Fruit fly (Drosophila melanogaster) whole organism, embryonic: ENCODE results near the gene Obp19d.

Experiments
- Antp ChIP-seq: fragments of 200-800 bp; sonication (Bioruptor generic); optimal IDR thresholded peaks from 3 replicates; lab custom pipeline; 2016; ENCODE audit warnings: missing biosample characterization, missing genetic modification characterization
- C15 ChIP-seq: fragments of 200-800 bp; sonication (Bioruptor generic); IDR thresholded peaks from 3 replicates; pipeline ENCODE4 v1.3.6; 2022; ENCODE audit warnings: missing biosample characterization, missing genetic modification characterization
- CG1024 ChIP-seq: fragments of 200-800 bp; sonication (Bioruptor generic); IDR thresholded peaks from 2 replicates; pipeline ENCODE4 v1.3.6; 2022; ENCODE audit warnings: missing biosample characterization, missing genetic modification characterization
- CG10267 ChIP-seq: fragments of 200-800 bp; sonication (Bioruptor generic); optimal IDR thresholded peaks from 2 replicates; lab custom pipeline; 2018; ENCODE audit warnings: missing biosample characterization, mild to moderate bottlenecking, missing genetic modification characterization, moderate library complexity
- CG10321 ChIP-seq: fragments of 200-800 bp; sonication (Bioruptor generic); IDR thresholded peaks from 2 replicates; pipeline ENCODE4 v1.3.6; 2022; ENCODE audit warnings: missing biosample characterization, missing genetic modification characterization
- CG11093 ChIP-seq: fragments of 200-800 bp; sonication (Bioruptor generic); IDR thresholded peaks from 3 replicates; pipeline ENCODE4 v1.3.6; 2022; ENCODE audit warnings: missing biosample characterization, missing genetic modification characterization
- CG13424 ChIP-seq: fragments of 200-800 bp; sonication (Bioruptor generic); optimal IDR thresholded peaks from 2 replicates; lab custom pipeline; 2019; ENCODE audit warnings: missing biosample characterization, mild to moderate bottlenecking, missing genetic modification characterization, moderate library complexity
- CG13894 ChIP-seq: fragments of 200-800 bp; sonication (Bioruptor generic); optimal IDR thresholded peaks from 3 replicates; lab custom pipeline; 2018; ENCODE audit warnings: missing biosample characterization, mild to moderate bottlenecking, missing genetic modification characterization, moderate library complexity
- CG14860 ChIP-seq: fragments of 200-800 bp; sonication (Bioruptor generic); IDR thresholded peaks from 3 replicates; pipeline ENCODE4 v1.3.6; 2022; ENCODE audit warnings: missing biosample characterization, missing genetic modification characterization; ENCODE audit not compliant: partially characterized antibody
- CG1602 ChIP-seq: fragments of 200-800 bp; sonication (Bioruptor generic); optimal IDR thresholded peaks from 3 replicates; lab custom pipeline; 2016; ENCODE audit warnings: missing biosample characterization, missing genetic modification characterization
- CG16813 ChIP-seq: fragments of 200-800 bp; sonication (Bioruptor generic); IDR thresholded peaks from 3 replicates; pipeline ENCODE4 v1.3.6; 2022; ENCODE audit warnings: missing biosample characterization, missing genetic modification characterization; ENCODE audit not compliant: partially characterized antibody
- CG16863 ChIP-seq: fragments of 200-800 bp; sonication (Bioruptor generic); optimal IDR thresholded peaks from 3 replicates; lab custom pipeline; 2016; ENCODE audit warnings: missing biosample characterization, missing genetic modification characterization
- CG17829 ChIP-seq: fragments of 200-800 bp; optimal IDR thresholded peaks from 2 replicates; lab custom pipeline; 2019; ENCODE audit warnings: missing biosample characterization, mild to moderate bottlenecking, missing genetic modification characterization, moderate library complexity
- CG2120 ChIP-seq: fragments of 200-800 bp; sonication (Bioruptor generic); optimal IDR thresholded peaks from 3 replicates; lab custom pipeline; 2016; ENCODE audit warnings: missing biosample characterization, missing genetic modification characterization
- CG2129 ChIP-seq: fragments of 200-800 bp; sonication (Bioruptor generic); IDR thresholded peaks from 2 replicates; pipeline ENCODE4 v1.3.6; 2022; ENCODE audit warnings: missing biosample characterization, missing genetic modification characterization; ENCODE audit not compliant: partially characterized antibody
- CG30403 ChIP-seq: fragments of 200-800 bp; sonication (Bioruptor generic); optimal IDR thresholded peaks from 3 replicates; lab custom pipeline; 2016; ENCODE audit warnings: missing biosample characterization, missing genetic modification characterization
- CG30431 ChIP-seq: fragments of 200-800 bp; sonication (Bioruptor generic); optimal IDR thresholded peaks from 2 replicates; lab custom pipeline; 2017; ENCODE audit warnings: missing biosample characterization, missing genetic modification characterization
- CG34224 ChIP-seq: fragments of 200-800 bp; sonication (Bioruptor generic); IDR thresholded peaks from 3 replicates; pipeline ENCODE4 v1.3.6; 2022; ENCODE audit warnings: missing biosample characterization, missing genetic modification characterization; ENCODE audit not compliant: partially characterized antibody
- CG3847 ChIP-seq: fragments of 200-800 bp; sonication (Bioruptor generic); IDR thresholded peaks from 2 replicates; pipeline ENCODE4 v1.3.6; 2022; ENCODE audit warnings: missing biosample characterization, missing genetic modification characterization
- CG4730 ChIP-seq: fragments of 200-800 bp; sonication (Bioruptor generic); IDR thresholded peaks from 2 replicates; pipeline ENCODE4 v1.3.6; 2022; ENCODE audit warnings: missing biosample characterization, missing genetic modification characterization
- CG7786 ChIP-seq: fragments of 200-800 bp; sonication (Bioruptor generic); optimal IDR thresholded peaks from 2 replicates; lab custom pipeline; 2016; ENCODE audit warnings: missing biosample characterization, missing genetic modification characterization
- CG8281 ChIP-seq: fragments of 200-800 bp; sonication (Bioruptor generic); optimal IDR thresholded peaks from 2 replicates; lab custom pipeline; 2018; ENCODE audit warnings: missing biosample characterization, mild to moderate bottlenecking, missing genetic modification characterization, moderate library complexity
- CG9932 ChIP-seq: fragments of 200-800 bp; sonication (Bioruptor generic); IDR thresholded peaks from 2 replicates; pipeline ENCODE4 v1.3.6; 2022; ENCODE audit warnings: missing biosample characterization, missing genetic modification characterization
- Dref ChIP-seq: fragments of 200-800 bp; sonication (Bioruptor generic); IDR thresholded peaks from 2 replicates; pipeline ENCODE4 v1.3.6; 2022; ENCODE audit warnings: missing biosample characterization, missing genetic modification characterization
- E2f2 ChIP-seq: fragments of 200-800 bp; sonication (Bioruptor generic); IDR thresholded peaks from 2 replicates; pipeline ENCODE4 v1.3.6; 2022; ENCODE audit warnings: missing biosample characterization, missing genetic modification characterization
- Fer1 ChIP-seq: fragments of 200-800 bp; sonication (Bioruptor generic); optimal IDR thresholded peaks from 2 replicates; lab custom pipeline; 2017; ENCODE audit warnings: missing biosample characterization, mild to moderate bottlenecking, missing genetic modification characterization
- H15 ChIP-seq: fragments of 200-800 bp; sonication (Bioruptor generic); IDR thresholded peaks from 3 replicates; pipeline ENCODE4 v1.3.6; 2022; ENCODE audit warnings: missing biosample characterization, missing genetic modification characterization
- HmgZ ChIP-seq: fragments of 200-800 bp; sonication (Bioruptor generic); optimal IDR thresholded peaks from 2 replicates; lab custom pipeline; 2018; ENCODE audit warnings: missing biosample characterization, mild to moderate bottlenecking, missing genetic modification characterization
- MESR4 ChIP-seq: fragments of 200-800 bp; sonication (Bioruptor generic); optimal IDR thresholded peaks from 2 replicates; lab custom pipeline; 2018; ENCODE audit warnings: missing biosample characterization, mild to moderate bottlenecking, missing genetic modification characterization, moderate library complexity
- Mad ChIP-seq: fragments of 200-800 bp; sonication (Bioruptor generic); optimal IDR thresholded peaks from 2 replicates; lab custom pipeline; 2016; ENCODE audit warnings: missing biosample characterization, missing genetic modification characterization
- Myb ChIP-seq: fragments of 200-800 bp; sonication (Bioruptor generic); optimal IDR thresholded peaks from 2 replicates; lab custom pipeline; 2016; ENCODE audit warnings: missing biosample characterization, missing genetic modification characterization
- NFAT ChIP-seq: fragments of 200-800 bp; sonication (Bioruptor generic); IDR thresholded peaks from 2 replicates; pipeline ENCODE4 v1.3.6; 2022; ENCODE audit warnings: missing biosample characterization, missing genetic modification characterization
- Oli ChIP-seq: fragments of 200-800 bp; sonication (Bioruptor generic); optimal IDR thresholded peaks from 2 replicates; lab custom pipeline; 2018; ENCODE audit warnings: missing biosample characterization, mild to moderate bottlenecking, missing genetic modification characterization, moderate library complexity
- Rfx ChIP-seq: fragments of 200-800 bp; sonication (Bioruptor generic); IDR thresholded peaks from 2 replicates; pipeline ENCODE4 v1.3.6; 2022; ENCODE audit warnings: missing biosample characterization, missing genetic modification characterization
- Sry-β ChIP-seq: fragments of 200-800 bp; sonication (Bioruptor generic); optimal IDR thresholded peaks from 2 replicates; lab custom pipeline; 2018; ENCODE audit warnings: missing biosample characterization, mild to moderate bottlenecking, missing genetic modification characterization, moderate library complexity
- TFAM ChIP-seq: fragments of 200-800 bp; sonication (Bioruptor generic); optimal IDR thresholded peaks from 2 replicates; lab custom pipeline; 2017; ENCODE audit warnings: missing biosample characterization, missing genetic modification characterization, inconsistent platforms
- Vsx1 ChIP-seq: fragments of 200-800 bp; sonication (Bioruptor generic); optimal IDR thresholded peaks from 2 replicates; lab custom pipeline; 2017; ENCODE audit warnings: missing biosample characterization, mild to moderate bottlenecking, missing genetic modification characterization, missing genetic modification reagents
- ase ChIP-seq: fragments of 200-800 bp; sonication (Bioruptor generic); IDR thresholded peaks from 3 replicates; pipeline ENCODE4 v1.3.6; 2022; ENCODE audit warnings: missing biosample characterization, missing genetic modification characterization
- bcd ChIP-seq: fragments of 200-800 bp; sonication (Bioruptor generic); optimal IDR thresholded peaks from 2 replicates; lab custom pipeline; 2017; ENCODE audit warnings: missing biosample characterization, mild to moderate bottlenecking, missing genetic modification characterization
- hb ChIP-seq: fragments of 200-800 bp; sonication (Bioruptor generic); IDR thresholded peaks from 3 replicates; pipeline ENCODE4 v1.3.6; 2022; ENCODE audit warnings: missing biosample characterization, missing genetic modification characterization; ENCODE audit not compliant: partially characterized antibody
- nerfin-1 ChIP-seq: fragments of 200-800 bp; sonication (Bioruptor generic); optimal IDR thresholded peaks from 3 replicates; lab custom pipeline; 2019; ENCODE audit warnings: missing biosample characterization, mild to moderate bottlenecking, missing genetic modification characterization, moderate library complexity
- pho ChIP-seq: fragments of 200-800 bp; sonication (Bioruptor generic); optimal IDR thresholded peaks from 2 replicates; lab custom pipeline; 2016; ENCODE audit warnings: missing biosample characterization, missing genetic modification characterization
- sens-2 ChIP-seq: fragments of 200-800 bp; sonication (Bioruptor generic); IDR thresholded peaks from 2 replicates; pipeline ENCODE4 v1.3.6; 2022; ENCODE audit warnings: missing biosample characterization, missing genetic modification characterization
- sob ChIP-seq: fragments of 200-800 bp; sonication (Bioruptor generic); IDR thresholded peaks from 2 replicates; pipeline ENCODE4 v1.3.6; 2022; ENCODE audit warnings: missing biosample characterization, missing genetic modification characterization
- tna ChIP-seq: fragments of 200-800 bp; sonication (Bioruptor generic); IDR thresholded peaks from 2 replicates; pipeline ENCODE4 v1.3.6; 2022; ENCODE audit warnings: missing biosample characterization, missing genetic modification characterization; ENCODE audit not compliant: partially characterized antibody
- tx ChIP-seq: fragments of 200-800 bp; sonication (Bioruptor generic); optimal IDR thresholded peaks from 2 replicates; lab custom pipeline; 2016; ENCODE audit warnings: missing biosample characterization, missing genetic modification characterization
- zen ChIP-seq: fragments of 200-800 bp; sonication (Bioruptor generic); optimal IDR thresholded peaks from 3 replicates; lab custom pipeline; 2018; ENCODE audit warnings: missing biosample characterization, mild to moderate bottlenecking, missing genetic modification characterization, moderate library complexity
- zfh2 ChIP-seq: fragments of 200-800 bp; sonication (Bioruptor generic); optimal IDR thresholded peaks from 2 replicates; lab custom pipeline; 2016; ENCODE audit warnings: missing biosample characterization, missing genetic modification characterization

Obp19d gene

dm6 chrX:20394066-20394913 lies 25.1 kb upstream of the Obp19d start, which contains the start of gene HERC2 (continued):
- TF ChIP-seq CG10267 (tag; lab: Kevin White, UChicago) (peak; percentile 46), sens-2 (GFP tag; lab: Robert Waterston, UW) (no peak), tna (peak; percentile 90), CG1024 (GFP tag; lab: Robert Waterston, UW) (peak; percentile 55; the same call in 1 of the 2 replicates), TFAM (GFP tag; lab: Kevin White, UChicago) (no peak), C15 (GFP tag; lab: Robert Waterston, UW) (0 out of 3 replicates have a peak, but pooled peaks have one; percentile 10), tx (peak; percentile 15), CG7786 (GFP tag; lab: Kevin White, UChicago) (peak; percentile 67), Fer1 (GFP tag; lab: Kevin White, UChicago) (no peak), nerfin-1 (tag; lab: Kevin White, UChicago) (peak; percentile 7), Dref (GFP tag; lab: Robert Waterston, UW) (peak; percentile 99), Oli (peak; percentile 15), CG17829 (tag; lab: Kevin White, UChicago) (no peak), zfh2 (GFP tag; lab: Kevin White, UChicago) (peak; percentile 56), CG16863 (GFP tag; lab: Kevin White, UChicago) (peak; percentile 10), CG34224 (GFP tag; lab: Robert Waterston, UW) (peak; percentile 83), CG30403 (GFP tag; lab: Kevin White, UChicago) (peak; percentile 53), CG16813 (peak; percentile 91), CG1602 (GFP tag; lab: Kevin White, UChicago) (peak; percentile 14), CG8281 (tag; lab: Kevin White, UChicago) (no peak), ase (GFP tag; lab: Robert Waterston, UW) (0 out of 3 replicates have a peak, but pooled peaks have one; percentile 29), Antp (GFP tag; lab: Kevin White, UChicago) (peak; percentile 69), bcd (peak; percentile 56), CG14860 (GFP tag; lab: Robert Waterston, UW) (peak; percentile 89), CG13424 (tag; lab: Kevin White, UChicago) (peak; percentile 31), hb (GFP tag; lab: Robert Waterston, UW) (peak; percentile 91), Sry-β (GFP tag; lab: Kevin White, UChicago) (no peak), CG2129 (GFP tag; lab: Robert Waterston, UW) (peak; percentile 69), CG3847 (peak; percentile 40; the same call in 1 of the 2 replicates), HmgZ (peak; percentile 35), Vsx1 (no peak), CG30431 (GFP tag; lab: Kevin White, UChicago) (peak; percentile 0), NFAT (GFP tag; lab: Robert Waterston, UW) (peak; percentile 81), CG2120 (GFP tag; lab: Kevin White, UChicago) (peak; percentile 74), CG9932 (GFP tag; lab: Robert Waterston, UW) (peak; percentile 79), Mad (GFP tag; lab: Kevin White, UChicago) (peak; percentile 17), Myb (GFP tag; lab: Kevin White, UChicago) (peak; percentile 69), Rfx (GFP tag; lab: Robert Waterston, UW) (peak; percentile 81), pho (GFP tag; lab: Kevin White, UChicago) (peak; percentile 64), sob (GFP tag; lab: Robert Waterston, UW) (peak; percentile 63; the same call in 1 of the 2 replicates), CG13894 (tag; lab: Kevin White, UChicago) (no peak), zen (tag; lab: Kevin White, UChicago) (peak; percentile 37), CG4730 (GFP tag; lab: Robert Waterston, UW) (0 out of 2 replicates have a peak, but pooled peaks have one; percentile 33), E2f2 (GFP tag; lab: Robert Waterston, UW) (peak; percentile 46), CG11093 (GFP tag; lab: Robert Waterston, UW) (0 out of 3 replicates have a peak, but pooled peaks have one; percentile 40), H15 (peak; percentile 51; the same call in 1 of the 3 replicates), CG10321 (no peak), MESR4 (GFP tag; lab: Kevin White, UChicago) (peak; percentile 78)
